Worm (Caenorhabditis elegans) whole organism, late embryonic: Measurements from ENCODE around the gene C18E9.8.
A peak's percentile ranks its signal among the peaks of the same experiment; 100 is the strongest.

Experiments
- K02D7.2 ChIP-seq: sonication (generic microtip); optimal IDR thresholded peaks from 2 replicates; lab custom pipeline; 2017; ENCODE audit warnings: mild to moderate bottlenecking, missing genetic modification characterization, missing compliant biosample characterization
- T23F11.4 ChIP-seq: fragments of 200-800 bp; sonication (Bioruptor generic); optimal IDR thresholded peaks from 2 replicates; lab custom pipeline; 2018; ENCODE audit warnings: mild to moderate bottlenecking, missing genetic modification characterization, missing compliant biosample characterization
- Y22D7AL.16 ChIP-seq: sonication (generic microtip); optimal IDR thresholded peaks from 2 replicates; lab custom pipeline; 2016; ENCODE audit warnings: missing genetic modification characterization, missing compliant biosample characterization
- ama-1 ChIP-seq: fragments of 150-350 bp; optimal IDR thresholded peaks from 2 replicates; lab custom pipeline; 2014
- ceh-14 ChIP-seq: sonication (generic microtip); optimal IDR thresholded peaks from 2 replicates; lab custom pipeline; 2016; ENCODE audit warnings: missing genotype, missing genetic modification characterization, missing compliant biosample characterization
- ceh-19 ChIP-seq: fragments of 200-800 bp; sonication (Bioruptor generic); optimal IDR thresholded peaks from 2 replicates; lab custom pipeline; 2018; ENCODE audit warnings: mild to moderate bottlenecking, missing genetic modification characterization, missing compliant biosample characterization
- ceh-2 ChIP-seq: sonication (generic microtip); optimal IDR thresholded peaks from 2 replicates; lab custom pipeline; 2016; ENCODE audit warnings: missing genotype, missing genetic modification characterization, missing compliant biosample characterization
- ceh-22 ChIP-seq: sonication (generic microtip); optimal IDR thresholded peaks from 2 replicates; lab custom pipeline; 2017; ENCODE audit warnings: missing biosample characterization, missing genetic modification characterization
- ceh-24 ChIP-seq: sonication (generic microtip); optimal IDR thresholded peaks from 2 replicates; lab custom pipeline; 2016; ENCODE audit warnings: mild to moderate bottlenecking, missing genetic modification characterization, missing compliant biosample characterization
- ceh-31 ChIP-seq: sonication (generic microtip); optimal IDR thresholded peaks from 2 replicates; lab custom pipeline; 2016; ENCODE audit warnings: missing genetic modification characterization, missing compliant biosample characterization
- ceh-48 ChIP-seq: sonication (generic microtip); optimal IDR thresholded peaks from 2 replicates; lab custom pipeline; 2016; ENCODE audit warnings: missing genetic modification characterization, inconsistent platforms, missing compliant biosample characterization
- ceh-6 ChIP-seq: fragments of 200-800 bp; sonication (Bioruptor generic); optimal IDR thresholded peaks from 2 replicates; lab custom pipeline; 2018; ENCODE audit warnings: mild to moderate bottlenecking, missing genetic modification characterization, missing compliant biosample characterization
- che-1 ChIP-seq: sonication (generic microtip); optimal IDR thresholded peaks from 2 replicates; lab custom pipeline; 2016; ENCODE audit warnings: mild to moderate bottlenecking, missing genetic modification characterization, missing compliant biosample characterization
- dmd-4 ChIP-seq: sonication (generic microtip); optimal IDR thresholded peaks from 2 replicates; lab custom pipeline; 2016; ENCODE audit warnings: borderline replicate concordance, missing genetic modification characterization, missing compliant biosample characterization
- elt-2 ChIP-seq: sonication (generic microtip); optimal IDR thresholded peaks from 2 replicates; lab custom pipeline; 2016; ENCODE audit warnings: missing genetic modification reagents, missing genetic modification characterization, missing compliant biosample characterization
- ets-4 ChIP-seq: sonication (generic microtip); optimal IDR thresholded peaks from 2 replicates; lab custom pipeline; 2016; ENCODE audit warnings: missing genetic modification characterization, missing compliant biosample characterization
- eyg-1 ChIP-seq: sonication (generic microtip); optimal IDR thresholded peaks from 2 replicates; lab custom pipeline; 2016; ENCODE audit warnings: missing genotype, missing genetic modification characterization, missing compliant biosample characterization
- fax-1 ChIP-seq: sonication (generic microtip); optimal IDR thresholded peaks from 2 replicates; lab custom pipeline; 2016; ENCODE audit warnings: missing genotype, missing genetic modification characterization, missing compliant biosample characterization
- fkh-10 ChIP-seq: fragments of 150-350 bp; optimal IDR thresholded peaks from 2 replicates; lab custom pipeline; 2014; ENCODE audit warnings: missing biosample characterization, missing genetic modification reagents, missing genetic modification characterization
- fkh-6 ChIP-seq: sonication (generic microtip); optimal IDR thresholded peaks from 2 replicates; lab custom pipeline; 2016; ENCODE audit warnings: missing genetic modification characterization, missing compliant biosample characterization
- gmeb-2 ChIP-seq: sonication (generic microtip); optimal IDR thresholded peaks from 2 replicates; lab custom pipeline; 2016; ENCODE audit warnings: missing genetic modification characterization, inconsistent platforms, missing compliant biosample characterization
- hlh-13 ChIP-seq: fragments of 200-800 bp; sonication (Bioruptor generic); optimal IDR thresholded peaks from 2 replicates; lab custom pipeline; 2018; ENCODE audit warnings: mild to moderate bottlenecking, missing genetic modification characterization, missing compliant biosample characterization
- hlh-30 ChIP-seq: sonication (generic microtip); optimal IDR thresholded peaks from 2 replicates; lab custom pipeline; 2017; ENCODE audit warnings: antibody characterized with exemption, missing genetic modification characterization, missing compliant biosample characterization; ENCODE audit not compliant: insufficient read depth
- hlh-8 ChIP-seq: sonication (generic microtip); optimal IDR thresholded peaks from 2 replicates; lab custom pipeline; 2016; ENCODE audit warnings: missing genotype, missing genetic modification characterization, missing compliant biosample characterization
- lim-6 ChIP-seq: sonication (generic microtip); optimal IDR thresholded peaks from 2 replicates; lab custom pipeline; 2016; ENCODE audit warnings: missing genetic modification characterization, missing compliant biosample characterization
- mec-3 ChIP-seq: sonication (generic microtip); optimal IDR thresholded peaks from 2 replicates; lab custom pipeline; 2016; ENCODE audit warnings: borderline replicate concordance, missing genetic modification characterization, missing compliant biosample characterization
- nfya-1 ChIP-seq: sonication (generic microtip); optimal IDR thresholded peaks from 2 replicates; lab custom pipeline; 2017; ENCODE audit warnings: missing genetic modification characterization, mild to moderate bottlenecking, missing compliant biosample characterization, antibody characterized with exemption, moderate library complexity
- nhr-11 ChIP-seq: fragments of 150-350 bp; optimal IDR thresholded peaks from 2 replicates; lab custom pipeline; 2014; ENCODE audit warnings: missing biosample characterization, missing genetic modification characterization
- npax-4 ChIP-seq: sonication (generic microtip); optimal IDR thresholded peaks from 2 replicates; lab custom pipeline; 2016; ENCODE audit warnings: missing genetic modification characterization, missing compliant biosample characterization
- odd-2 ChIP-seq: sonication (generic microtip); optimal IDR thresholded peaks from 2 replicates; lab custom pipeline; 2017; ENCODE audit warnings: antibody characterized with exemption, mild to moderate bottlenecking, missing genetic modification characterization, missing compliant biosample characterization
- pat-9 ChIP-seq: fragments of 200-800 bp; sonication (Bioruptor generic); optimal IDR thresholded peaks from 2 replicates; lab custom pipeline; 2018; ENCODE audit warnings: mild to moderate bottlenecking, missing genetic modification characterization, moderate library complexity, missing compliant biosample characterization
- pha-2 ChIP-seq: sonication (generic microtip); optimal IDR thresholded peaks from 2 replicates; lab custom pipeline; 2017; ENCODE audit warnings: mild to moderate bottlenecking, missing genetic modification characterization, missing compliant biosample characterization
- pha-4 ChIP-seq: fragments of 150-350 bp; optimal IDR thresholded peaks from 2 replicates; lab custom pipeline; 2018; ENCODE audit warnings: missing biosample characterization, missing genetic modification reagents, missing genetic modification characterization
- ref-2 ChIP-seq: sonication (generic microtip); optimal IDR thresholded peaks from 2 replicates; lab custom pipeline; 2016; ENCODE audit warnings: missing genetic modification characterization, missing compliant biosample characterization
- rnt-1 ChIP-seq: sonication (generic microtip); optimal IDR thresholded peaks from 2 replicates; lab custom pipeline; 2016; ENCODE audit warnings: missing genetic modification characterization, missing compliant biosample characterization
- sdc-2 ChIP-seq: sonication (generic microtip); optimal IDR thresholded peaks from 2 replicates; lab custom pipeline; 2016; ENCODE audit warnings: missing genotype, missing genetic modification characterization, missing compliant biosample characterization
- sox-4 ChIP-seq: sonication (generic microtip); optimal IDR thresholded peaks from 2 replicates; lab custom pipeline; 2017; ENCODE audit warnings: mild to moderate bottlenecking, missing genetic modification characterization, inconsistent platforms, missing compliant biosample characterization
- tbx-2 ChIP-seq: sonication (generic microtip); optimal IDR thresholded peaks from 2 replicates; lab custom pipeline; 2016; ENCODE audit warnings: missing genetic modification characterization, missing compliant biosample characterization
- tbx-7 ChIP-seq: sonication (generic microtip); optimal IDR thresholded peaks from 2 replicates; lab custom pipeline; 2016; ENCODE audit warnings: missing genotype, missing genetic modification characterization, missing compliant biosample characterization
- unc-3 ChIP-seq, 2 experiments: fragments of 200-800 bp in 1 of 2; sonication (Bioruptor generic) in 1 of 2; sonication (generic microtip) in 1 of 2; conservative IDR thresholded peaks in 1 of 2; optimal IDR thresholded peaks in 1 of 2; 2 replicates each; pipeline versions ENCODE4 v1.3.6 to Lab custom; 2016 to 2022; ENCODE audit warnings: missing compliant biosample characterization in 2 of 2, missing genetic modification characterization in 2 of 2, missing genetic modification reagents in 1 of 2
- unc-42 ChIP-seq: sonication (generic microtip); optimal IDR thresholded peaks from 2 replicates; lab custom pipeline; 2016; ENCODE audit warnings: missing genotype, missing genetic modification characterization, missing compliant biosample characterization
- zip-5 ChIP-seq: sonication (generic microtip); optimal IDR thresholded peaks from 2 replicates; lab custom pipeline; 2016; ENCODE audit warnings: missing genetic modification characterization, missing compliant biosample characterization
- ztf-16 ChIP-seq: sonication (generic microtip); optimal IDR thresholded peaks from 2 replicates; lab custom pipeline; 2017; ENCODE audit warnings: missing genetic modification characterization, missing compliant biosample characterization

Gene C18E9.8

DNA sequence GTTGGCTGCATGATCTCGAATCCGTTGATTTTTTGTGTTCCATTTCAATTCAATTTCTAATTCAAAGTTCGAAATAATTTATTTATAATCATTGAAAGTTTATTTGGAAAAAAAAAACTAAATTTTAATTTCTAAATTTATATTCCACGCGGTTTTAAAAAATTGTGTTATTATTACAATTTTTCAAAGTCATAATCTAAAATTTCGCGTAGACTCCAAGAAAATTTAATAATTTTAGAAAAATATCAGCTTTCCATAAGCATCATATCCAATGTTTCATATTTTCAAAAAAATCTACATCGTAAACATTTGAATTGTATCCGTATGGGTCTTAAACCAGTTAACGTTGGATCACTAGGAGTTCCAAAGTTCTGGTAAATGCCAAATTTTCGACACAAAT lies 12.5 kb upstream of the C18E9.8 start, which contains the start of gene F44G4.5:
Gene F44G4.5, minus strand, starts transcription at position 101 of the 400 bp plus-strand sequence.
- no peak for TF ChIP-seq ceh-31 (tag; lab: Kevin White, UChicago)
- TF ChIP-seq fkh-6 (tag; lab: Kevin White, UChicago), result no peak
- TF ChIP-seq hlh-30, result no peak
- TF ChIP-seq unc-42 (tag; lab: Kevin White, UChicago), result no peak
- TF ChIP-seq che-1 (tag; lab: Kevin White, UChicago), result no peak
- TF ChIP-seq ceh-24 (tag; lab: Kevin White, UChicago), result no peak
- TF ChIP-seq mec-3 (tag; lab: Kevin White, UChicago), result no peak
- TF ChIP-seq zip-5, result no peak
- no peak for TF ChIP-seq nhr-11 (tag; lab: Kevin White, UChicago)
- TF ChIP-seq eyg-1 (tag; lab: Kevin White, UChicago), result no peak
- no peak for TF ChIP-seq odd-2 (tag; lab: Kevin White, UChicago)
- no peak for TF ChIP-seq ceh-6 (GFP tag; lab: Kevin White, UChicago)
- TF ChIP-seq npax-4, result no peak
- no peak for TF ChIP-seq hlh-13 (GFP tag; lab: Kevin White, UChicago)
- TF ChIP-seq dmd-4 (tag; lab: Kevin White, UChicago), result no peak
- no peak for TF ChIP-seq unc-3 (GFP tag; conservative IDR thresholded peaks at IDR 0.05; lab: Robert Waterston, UW)
- TF ChIP-seq unc-3 (tag; optimal IDR thresholded peaks at IDR 0.05; lab: Kevin White, UChicago), result no peak
- no peak for TF ChIP-seq nfya-1 (tag; lab: Kevin White, UChicago)
- TF ChIP-seq, all 69 proteins: peak for 0

DNA sequence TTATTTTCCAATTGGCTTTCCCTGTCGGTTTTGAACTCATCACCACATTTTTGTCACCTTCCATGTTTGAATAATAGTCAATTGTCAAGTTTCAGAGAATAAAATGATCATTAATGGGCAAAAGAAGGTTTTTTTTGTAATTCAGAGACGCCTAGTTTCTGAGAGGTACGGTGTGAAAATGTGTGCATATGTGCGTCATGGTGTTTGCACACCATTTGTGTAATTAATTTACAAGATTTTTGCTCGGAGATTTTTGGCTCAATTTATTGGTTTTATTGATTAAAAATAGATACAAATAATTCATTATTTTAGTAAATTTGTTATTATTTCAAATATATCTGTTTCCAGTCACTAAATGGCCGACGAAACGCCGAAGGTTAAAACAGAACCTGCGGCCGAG lies 9.6 kb upstream of the C18E9.8 start, which contains the start of the genes F44G4.3 and tdp-1:
Gene F44G4.3, minus strand, starts transcription at position 184 of the 400 bp plus-strand sequence.
Gene tdp-1, plus strand, starts transcription at position 347 of the 400 bp plus-strand sequence.
- TF ChIP-seq nfya-1 (tag; lab: Kevin White, UChicago) (peak; percentile 30), ceh-48 (tag; lab: Kevin White, UChicago) (peak; percentile 21), ceh-14 (tag; lab: Kevin White, UChicago) (peak; percentile 52), unc-42 (tag; lab: Kevin White, UChicago) (peak; percentile 91), sox-4 (tag; lab: Kevin White, UChicago) (no peak), ets-4 (tag; lab: Kevin White, UChicago) (no peak)

ce11 chrII:8996064-8996463 lies 8.2 kb upstream of the C18E9.8 start, which contains the start of gene ndub-2:
Gene ndub-2, plus strand, starts transcription at chrII:8996364.
- TF ChIP-seq pha-2 (no peak), sdc-2 (no peak), ztf-16 (no peak), ceh-22 (tag; lab: Kevin White, UChicago) (no peak), ceh-31 (tag; lab: Kevin White, UChicago) (no peak), ceh-14 (tag; lab: Kevin White, UChicago) (no peak)
- TF ChIP-seq, all 69 proteins: peak for 0

DNA sequence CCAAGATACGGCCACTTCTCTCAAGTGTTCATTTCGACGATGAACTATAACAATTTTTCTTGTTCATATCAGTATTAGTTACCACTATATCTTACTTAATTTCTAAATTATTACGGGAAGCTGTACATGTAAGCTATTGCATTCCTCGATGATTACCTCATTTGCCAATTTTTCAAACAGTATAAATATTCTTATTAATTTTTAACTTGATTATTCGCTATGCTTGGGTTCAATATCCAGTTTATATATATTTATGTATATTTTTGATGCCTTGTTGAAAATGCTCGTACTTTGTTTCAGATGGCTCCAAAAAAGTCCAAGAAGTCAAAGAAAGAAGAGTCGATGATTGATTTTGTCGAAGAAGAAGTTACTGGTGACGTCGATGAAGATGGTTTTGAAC lies 6.5 kb upstream of the C18E9.8 start, which contains the start of gene F44G4.1:
Gene F44G4.1, plus strand, starts transcription at position 301 of the 400 bp plus-strand sequence.
- no peak for TF ChIP-seq nhr-11 (tag; lab: Kevin White, UChicago)
- TF ChIP-seq K02D7.2 (tag; lab: Kevin White, UChicago), result no peak
- no peak for TF ChIP-seq tbx-2
- TF ChIP-seq ceh-31 (tag; lab: Kevin White, UChicago), result no peak
- no peak for TF ChIP-seq T23F11.4
- TF ChIP-seq ceh-24 (tag; lab: Kevin White, UChicago), result no peak
- no peak for TF ChIP-seq pat-9 (tag; lab: Kevin White, UChicago)
- no peak for TF ChIP-seq Y22D7AL.16 (tag; lab: Kevin White, UChicago)
- no peak for TF ChIP-seq fkh-10 (GFP tag; lab: Kevin White, UChicago)
- no peak for TF ChIP-seq ceh-6 (GFP tag; lab: Kevin White, UChicago)
- no peak for TF ChIP-seq gmeb-2 (tag; lab: Kevin White, UChicago)
- no peak for TF ChIP-seq unc-42 (tag; lab: Kevin White, UChicago)

ce11 chrII:8992780-8993179 lies 4.9 kb upstream of the C18E9.8 start, which contains the start of gene ooc-5:
Gene ooc-5, plus strand, starts transcription at chrII:8993160.
- no peak for TF ChIP-seq ama-1 (lab: Kevin White, UChicago)
- TF ChIP-seq K02D7.2 (tag; lab: Kevin White, UChicago), result no peak
- TF ChIP-seq ceh-31 (tag; lab: Kevin White, UChicago), result no peak
- no peak for TF ChIP-seq tbx-7 (tag; lab: Kevin White, UChicago)
- TF ChIP-seq ref-2 (tag; lab: Kevin White, UChicago), result no peak
- TF ChIP-seq lim-6 (tag; lab: Kevin White, UChicago), result no peak
- no peak for TF ChIP-seq hlh-13 (GFP tag; lab: Kevin White, UChicago)
- TF ChIP-seq ceh-2 (tag; lab: Kevin White, UChicago), result no peak
- TF ChIP-seq rnt-1 (tag; lab: Kevin White, UChicago), result no peak
- no peak for TF ChIP-seq pha-2
- no peak for TF ChIP-seq ceh-19 (GFP tag; lab: Kevin White, UChicago)
- TF ChIP-seq fax-1 (tag; lab: Kevin White, UChicago), result no peak
- no peak for TF ChIP-seq unc-42 (tag; lab: Kevin White, UChicago)
- no peak for TF ChIP-seq sdc-2
- no peak for TF ChIP-seq pha-4 (tag; lab: Kevin White, UChicago)
- TF ChIP-seq elt-2 (tag; lab: Kevin White, UChicago), result no peak
- TF ChIP-seq hlh-8 (tag; lab: Kevin White, UChicago), result no peak
- TF ChIP-seq fkh-10 (GFP tag; lab: Kevin White, UChicago), result no peak
